Worm (Caenorhabditis elegans): ENCODE measurements around the gene C39E9.7.

The C39E9.7 gene

DNA sequence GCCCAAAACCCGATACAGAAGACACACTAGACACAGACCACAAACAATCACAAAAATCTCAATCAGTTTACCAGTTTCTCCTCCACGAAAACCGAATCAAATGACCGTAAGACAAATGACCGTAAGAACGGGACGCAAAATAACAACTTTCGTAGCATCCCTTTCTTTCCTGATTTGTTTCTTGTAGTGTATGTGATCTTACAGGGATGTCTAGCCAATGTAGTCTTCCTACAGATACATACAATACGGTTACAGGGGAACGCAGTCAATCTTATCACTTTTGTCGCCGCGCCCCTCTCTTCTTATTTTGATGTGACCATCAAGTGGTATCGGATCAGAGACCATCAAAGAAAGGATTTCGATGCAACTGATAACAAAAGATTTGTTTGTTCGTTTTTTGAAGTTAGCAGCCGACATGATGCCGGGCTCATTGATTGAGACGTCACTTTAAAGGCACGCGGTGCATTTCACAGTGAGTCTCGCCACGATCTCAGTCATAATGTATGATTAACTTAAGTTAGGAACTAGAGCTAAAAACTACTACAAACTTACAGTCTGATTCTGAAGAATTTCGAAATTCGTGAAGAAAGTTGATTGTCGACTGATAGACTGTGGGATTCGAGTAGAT lies 781 bp downstream of the C39E9.7 start (continued):
- TF ChIP-seq snpc-4 (tag; optimal IDR thresholded peaks at IDR 0.05) (no peak), irx-1 (tag; optimal IDR thresholded peaks at IDR 0.05) (no peak), ceh-8 (GFP tag; optimal IDR thresholded peaks at IDR 0.05) (no peak), zip-4 (GFP tag; optimal IDR thresholded peaks at IDR 0.05) (no peak), hlh-17 (GFP tag; optimal IDR thresholded peaks at IDR 0.05; ENCODE audit: borderline replicate concordance) (no peak), ceh-90 (tag; optimal IDR thresholded peaks at IDR 0.05) (no peak), Y116A8C.19 (tag; optimal IDR thresholded peaks at IDR 0.05; ENCODE audit: borderline replicate concordance) (no peak), C04F5.9 (tag; optimal IDR thresholded peaks at IDR 0.05) (no peak), sup-37 (GFP tag; optimal IDR thresholded peaks at IDR 0.05) (no peak), nhr-47 (tag; optimal IDR thresholded peaks at IDR 0.05) (no peak), hpl-2 (GFP tag; optimal IDR thresholded peaks at IDR 0.05) (no peak), pag-3 (tag; optimal IDR thresholded peaks at IDR 0.05; ENCODE audit: borderline replicate concordance, insufficient read depth) (no peak), efl-1 (optimal IDR thresholded peaks at IDR 0.05) (no peak), efl-1 (GFP tag; optimal IDR thresholded peaks at IDR 0.05 in 1 of 2) (no peak), fkh-8 (tag; optimal IDR thresholded peaks at IDR 0.05) (no peak), fkh-10 (GFP tag; optimal IDR thresholded peaks at IDR 0.05) (no peak), ztf-11 (tag; optimal IDR thresholded peaks at IDR 0.05) (no peak), pqm-1 (tag; optimal IDR thresholded peaks at IDR 0.05) (no peak), ets-5 (GFP tag; IDR thresholded peaks at IDR 0.05) (no peak), nhr-12 (tag; optimal IDR thresholded peaks at IDR 0.05) (no peak), lin-13 (GFP tag; optimal IDR thresholded peaks at IDR 0.05) (no peak), F16B12.6 (tag; optimal IDR thresholded peaks at IDR 0.05) (no peak), mef-2 (tag; optimal IDR thresholded peaks at IDR 0.05) (no peak), nhr-237 (tag; optimal IDR thresholded peaks at IDR 0.05) (no peak), dsc-1 (tag; optimal IDR thresholded peaks at IDR 0.05) (no peak), lin-15B (tag; optimal IDR thresholded peaks at IDR 0.05) (no peak), tbx-2 (tag; optimal IDR thresholded peaks at IDR 0.05) (no peak), nhr-71 (tag; optimal IDR thresholded peaks at IDR 0.05) (peak; percentile 63), C16A3.4 (tag; optimal IDR thresholded peaks at IDR 0.05) (no peak), lin-14 (GFP tag; optimal IDR thresholded peaks at IDR 0.05) (peak; percentile 71), C34B4.2 (tag; optimal IDR thresholded peaks at IDR 0.05) (no peak), unc-86 (tag; optimal IDR thresholded peaks at IDR 0.05) (no peak), dpl-1 (GFP tag; optimal IDR thresholded peaks at IDR 0.05) (peak in 1 of 3 experiments; percentile 3), nhr-76 (tag; optimal IDR thresholded peaks at IDR 0.05) (no peak), jun-1 (tag; optimal IDR thresholded peaks at IDR 0.05) (no peak), grh-1 (GFP tag; IDR thresholded peaks at IDR 0.05) (0 out of 2 replicates have a peak, but pooled peaks have one; percentile 8), ztf-4 (tag; optimal IDR thresholded peaks at IDR 0.05) (peak; percentile 3), lir-3 (tag; optimal IDR thresholded peaks at IDR 0.05; ENCODE audit: poor library complexity) (no peak), nhr-84 (tag; optimal IDR thresholded peaks at IDR 0.05) (no peak), unc-130 (tag; optimal IDR thresholded peaks at IDR 0.05) (no peak), egl-27 (tag; optimal IDR thresholded peaks at IDR 0.05) (no peak), unc-30 (tag; optimal IDR thresholded peaks at IDR 0.05) (no peak), nhr-90 (tag; optimal IDR thresholded peaks at IDR 0.05; ENCODE audit: poor library complexity) (peak; percentile 38), xbp-1 (tag; optimal IDR thresholded peaks at IDR 0.05) (no peak), rnt-1 (tag; optimal IDR thresholded peaks at IDR 0.05) (no peak), aly-2 (tag; optimal IDR thresholded peaks at IDR 0.05) (no peak), lsy-2 (tag; optimal IDR thresholded peaks at IDR 0.05) (no peak), ceh-82 (tag; optimal IDR thresholded peaks at IDR 0.05) (no peak), nhr-28 (tag; optimal IDR thresholded peaks at IDR 0.05) (no peak), nhr-20 (tag; optimal IDR thresholded peaks at IDR 0.05) (peak; percentile 65), vab-15 (tag; optimal IDR thresholded peaks at IDR 0.05) (no peak), isw-1 (GFP tag; IDR thresholded peaks at IDR 0.05) (no peak), unc-98 (GFP tag; IDR thresholded peaks at IDR 0.05) (no peak)
